Fruit fly (Drosophila melanogaster) whole organism, adult: ENCODE data around the gene Nelf-A.

Source experiments
- CG11617 ChIP-seq: fragments of 200-800 bp; sonication (Bioruptor generic); optimal IDR thresholded peaks from 2 replicates; lab custom pipeline; 2017; ENCODE audit warnings: mild to moderate bottlenecking, missing biosample characterization, missing genetic modification reagents, missing genetic modification characterization
- CG12768 ChIP-seq: fragments of 200-800 bp; sonication (Bioruptor generic); optimal IDR thresholded peaks from 2 replicates; lab custom pipeline; 2017; ENCODE audit warnings: missing biosample characterization, missing genetic modification characterization, mild to moderate bottlenecking, moderate library complexity, missing genetic modification reagents
- CG14711 ChIP-seq: fragments of 200-800 bp; sonication (Bioruptor generic); optimal IDR thresholded peaks from 2 replicates; lab custom pipeline; 2018; ENCODE audit warnings: missing biosample characterization, mild to moderate bottlenecking, missing genetic modification characterization, moderate library complexity
- CG1620 ChIP-seq: fragments of 200-800 bp; sonication (Bioruptor generic); optimal IDR thresholded peaks from 2 replicates; lab custom pipeline; 2016; ENCODE audit warnings: missing biosample characterization, missing genetic modification characterization
- CG33017 ChIP-seq: fragments of 200-800 bp; sonication (Bioruptor generic); optimal IDR thresholded peaks from 2 replicates; lab custom pipeline; 2018; ENCODE audit warnings: missing biosample characterization, mild to moderate bottlenecking, missing genetic modification characterization, moderate library complexity
- CG5204 ChIP-seq: fragments of 200-800 bp; sonication (Bioruptor generic); optimal IDR thresholded peaks from 2 replicates; lab custom pipeline; 2016; ENCODE audit warnings: missing biosample characterization, missing genetic modification characterization
- CG7045 ChIP-seq: fragments of 200-800 bp; sonication (Bioruptor generic); optimal IDR thresholded peaks from 2 replicates; lab custom pipeline; 2017; ENCODE audit warnings: missing biosample characterization, mild to moderate bottlenecking, missing genetic modification characterization
- CG7101 ChIP-seq: fragments of 200-800 bp; sonication (Bioruptor generic); optimal IDR thresholded peaks from 2 replicates; lab custom pipeline; 2018; ENCODE audit warnings: missing biosample characterization, mild to moderate bottlenecking, missing genetic modification characterization, moderate library complexity
- Clk ChIP-seq: fragments of 200-800 bp; sonication (Bioruptor generic); optimal IDR thresholded peaks from 2 replicates; lab custom pipeline; 2017; ENCODE audit warnings: missing biosample characterization, missing genetic modification characterization
- Crg-1 ChIP-seq: fragments of 200-800 bp; sonication (Bioruptor generic); optimal IDR thresholded peaks from 2 replicates; lab custom pipeline; 2016; ENCODE audit warnings: missing biosample characterization, missing genetic modification characterization
- Hr96 ChIP-seq: fragments of 200-800 bp; sonication (Bioruptor generic); optimal IDR thresholded peaks from 2 replicates; lab custom pipeline; 2016; ENCODE audit warnings: missing biosample characterization, missing genetic modification characterization
- Mnt ChIP-seq: fragments of 200-800 bp; sonication (Bioruptor generic); optimal IDR thresholded peaks from 2 replicates; lab custom pipeline; 2016; ENCODE audit warnings: missing biosample characterization, mild to moderate bottlenecking, missing genetic modification characterization
- bab1 ChIP-seq: fragments of 200-800 bp; sonication (Bioruptor generic); optimal IDR thresholded peaks from 3 replicates; lab custom pipeline; 2019; ENCODE audit warnings: missing biosample characterization, mild to moderate bottlenecking, missing genetic modification characterization, moderate library complexity
- cic ChIP-seq: fragments of 200-800 bp; sonication (Bioruptor generic); optimal IDR thresholded peaks from 2 replicates; lab custom pipeline; 2017; ENCODE audit warnings: missing biosample characterization, mild to moderate bottlenecking, missing genetic modification characterization, moderate library complexity
- cnc ChIP-seq, 2 experiments: fragments of >200 bp; optimal IDR thresholded peaks; 2 replicates each; lab custom pipeline; 2017
- kay ChIP-seq: fragments of 200-800 bp; sonication (Bioruptor generic); peaks from one replicate; lab custom pipeline; 2016; ENCODE audit warnings: missing biosample characterization, missing genetic modification characterization, borderline replicate concordance
- ovo ChIP-seq: fragments of 200-800 bp; sonication (Bioruptor generic); optimal IDR thresholded peaks from 2 replicates; lab custom pipeline; 2016; ENCODE audit warnings: missing biosample characterization, missing genetic modification characterization
- pad ChIP-seq: fragments of 200-800 bp; sonication (Bioruptor generic); optimal IDR thresholded peaks from 3 replicates; lab custom pipeline; 2017; ENCODE audit warnings: missing biosample characterization, missing genetic modification characterization, mild to moderate bottlenecking, moderate library complexity, missing genetic modification reagents
- tj ChIP-seq: fragments of 200-800 bp; sonication (Bioruptor generic); optimal IDR thresholded peaks from 3 replicates; lab custom pipeline; 2017; ENCODE audit warnings: missing biosample characterization, mild to moderate bottlenecking, missing genetic modification characterization, moderate library complexity
- toe ChIP-seq: fragments of 200-800 bp; sonication (Bioruptor generic); optimal IDR thresholded peaks from 2 replicates; lab custom pipeline; 2016; ENCODE audit warnings: missing biosample characterization, missing genetic modification characterization

The Nelf-A gene

DNA sequence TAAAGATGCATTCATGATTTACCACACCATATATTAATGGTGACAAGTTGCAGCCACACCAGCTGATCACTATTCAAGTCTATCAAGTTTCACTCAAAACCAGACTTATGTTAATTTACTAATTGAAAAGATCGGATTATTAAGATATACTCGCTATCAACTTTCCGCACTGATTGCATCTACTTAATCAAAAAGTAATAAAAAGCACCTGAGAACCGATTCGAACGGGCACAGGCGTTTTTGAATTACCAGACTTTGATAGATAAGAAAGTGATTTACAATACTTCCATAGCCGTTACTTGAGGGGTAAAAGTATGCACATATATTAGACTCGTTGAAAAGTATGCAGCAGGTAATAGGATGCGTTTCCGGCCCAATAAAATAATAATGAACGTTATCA, 17.8 kb downstream of the Nelf-A start:
- TF ChIP-seq cic (GFP tag; lab: Kevin White, UChicago) (no peak), cnc (optimal IDR thresholded peaks at IDR 0.05; lab: Kevin White, UChicago) (no peak), tj (GFP tag; lab: Kevin White, UChicago) (no peak), CG5204 (no peak), Hr96 (GFP tag; lab: Kevin White, UChicago) (no peak), CG7101 (tag; lab: Kevin White, UChicago) (no peak), CG12768 (GFP tag; lab: Kevin White, UChicago) (no peak)

- no peak for TF ChIP-seq bab1 (GFP tag; lab: Kevin White, UChicago)
- TF ChIP-seq CG14711 = no peak
- no peak for TF ChIP-seq Crg-1 (GFP tag; lab: Kevin White, UChicago)
- TF ChIP-seq kay = no peak
- no peak for TF ChIP-seq ovo (GFP tag; lab: Kevin White, UChicago)
- TF ChIP-seq CG1620 = no peak
- no peak for TF ChIP-seq cnc (optimal IDR thresholded peaks at IDR 0.05; lab: Kevin White, UChicago)
- TF ChIP-seq Mnt (GFP tag; lab: Kevin White, UChicago) = no peak
- TF ChIP-seq toe = no peak
- no peak for TF ChIP-seq Clk
These were observed 18.8 kb downstream of the Nelf-A start, which contains the start of gene CG5892 for dm6 chr3R:21242318-21242717. Gene CG5892, plus strand, starts transcription at chr3R:21242618.

dm6 chr3R:21245846-21246245, 22.3 kb downstream of the Nelf-A start:
- no peak for TF ChIP-seq CG5204
- no peak for TF ChIP-seq pad (GFP tag; lab: Kevin White, UChicago)
- TF ChIP-seq CG11617 (GFP tag; lab: Kevin White, UChicago) = no peak
- TF ChIP-seq CG14711 = no peak
- peak; percentile 15 for TF ChIP-seq kay
- no peak for TF ChIP-seq CG12768 (GFP tag; lab: Kevin White, UChicago)
- TF ChIP-seq CG1620 = no peak

DNA sequence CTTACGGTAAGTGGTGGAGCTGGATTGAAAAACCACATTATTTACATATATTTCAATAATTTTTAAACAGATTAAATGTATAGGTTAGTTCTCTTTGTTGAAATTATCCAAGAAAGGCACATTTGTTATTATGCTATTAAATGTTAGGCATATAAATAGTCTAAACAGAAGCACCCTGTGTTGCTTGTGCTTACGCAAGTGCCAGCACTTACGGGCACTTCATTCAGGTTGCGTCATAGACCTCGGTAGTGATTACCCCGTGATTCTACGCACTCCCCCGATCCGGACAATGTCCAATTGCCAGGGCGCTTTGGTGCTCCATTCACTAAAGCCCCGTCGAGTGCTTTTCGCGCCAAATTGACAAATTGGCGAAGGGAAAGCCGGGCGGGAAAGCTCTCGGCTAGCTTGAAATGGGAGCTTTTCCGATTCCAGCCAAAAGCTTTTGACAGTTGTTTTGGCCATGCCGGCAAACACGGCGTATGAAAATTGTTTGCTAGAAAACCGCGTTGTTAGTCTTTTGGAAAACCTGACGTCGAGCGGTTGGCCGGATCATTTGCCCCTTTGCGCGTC, 23.1 kb downstream of the Nelf-A start, which contains the start of gene ETHR:
ETHR (plus strand) TSS at position 520 of the 570 bp plus-strand sequence.
- TF ChIP-seq Clk (peak; percentile 29), toe (peak; percentile 34), cnc (optimal IDR thresholded peaks at IDR 0.05; lab: Kevin White, UChicago) (no peak), CG33017 (tag; lab: Kevin White, UChicago) (peak; percentile 63), ovo (GFP tag; lab: Kevin White, UChicago) (no peak), CG14711 (peak; percentile 21), Mnt (GFP tag; lab: Kevin White, UChicago) (peak; percentile 30), CG7045 (GFP tag; lab: Kevin White, UChicago) (peak; percentile 8), pad (GFP tag; lab: Kevin White, UChicago) (no peak), Hr96 (GFP tag; lab: Kevin White, UChicago) (peak; percentile 14), bab1 (GFP tag; lab: Kevin White, UChicago) (no peak), CG11617 (GFP tag; lab: Kevin White, UChicago) (peak; percentile 73), CG7101 (tag; lab: Kevin White, UChicago) (peak; percentile 47), CG1620 (no peak), Crg-1 (GFP tag; lab: Kevin White, UChicago) (peak; percentile 26), tj (GFP tag; lab: Kevin White, UChicago) (peak; percentile 11), CG5204 (no peak), kay (peak; percentile 83), cic (GFP tag; lab: Kevin White, UChicago) (peak; percentile 100), CG12768 (GFP tag; lab: Kevin White, UChicago) (peak; percentile 89)

DNA sequence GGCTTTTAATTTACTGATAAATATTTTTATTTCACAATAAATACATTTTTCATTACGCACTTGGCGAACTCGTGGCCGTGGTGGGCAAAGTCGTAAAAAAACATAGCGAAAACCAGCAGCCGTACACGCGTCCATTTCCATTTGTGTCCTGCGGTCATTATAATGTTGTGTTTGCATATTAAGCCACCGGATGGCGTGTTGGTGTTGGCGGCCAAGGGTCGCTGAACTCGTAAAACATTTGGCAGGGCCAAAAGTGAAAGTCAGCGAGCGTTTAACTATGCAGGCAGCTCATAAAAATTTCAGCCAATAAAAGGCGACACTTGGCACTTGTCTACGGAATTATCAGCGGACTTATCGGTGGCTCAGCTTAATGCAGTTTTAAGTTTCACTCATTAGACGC, 29.0 kb downstream of the Nelf-A start:
- TF ChIP-seq Crg-1 (GFP tag; lab: Kevin White, UChicago) = no peak
- TF ChIP-seq CG1620 = no peak
- no peak for TF ChIP-seq CG5204
- no peak for TF ChIP-seq Clk
- TF ChIP-seq CG11617 (GFP tag; lab: Kevin White, UChicago) = no peak
- no peak for TF ChIP-seq bab1 (GFP tag; lab: Kevin White, UChicago)
- TF ChIP-seq CG33017 (tag; lab: Kevin White, UChicago) = no peak
- no peak for TF ChIP-seq cnc (optimal IDR thresholded peaks at IDR 0.05; lab: Kevin White, UChicago)
- no peak for TF ChIP-seq Hr96 (GFP tag; lab: Kevin White, UChicago)
- TF ChIP-seq Mnt (GFP tag; lab: Kevin White, UChicago) = no peak
- no peak for TF ChIP-seq kay

DNA sequence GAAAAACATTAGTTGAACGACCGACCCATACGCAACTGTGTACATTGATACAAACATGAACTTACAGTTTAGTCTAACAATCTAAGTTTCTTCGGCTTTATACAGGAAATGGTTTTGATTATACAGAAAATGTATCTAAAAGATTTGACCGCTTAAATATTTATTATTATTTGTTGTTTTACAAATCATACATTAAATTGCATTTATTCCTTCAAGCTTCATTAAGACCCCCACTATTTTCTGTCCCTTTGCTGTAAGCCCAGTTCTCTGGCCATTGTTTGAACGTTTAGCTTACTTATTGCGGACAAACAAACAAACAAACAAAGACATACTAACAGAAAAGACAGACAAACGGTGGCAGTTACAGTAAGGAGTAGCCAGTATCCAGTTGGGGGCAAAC, 30.8 kb downstream of the Nelf-A start:
- TF ChIP-seq CG1620 (no peak), Crg-1 (GFP tag; lab: Kevin White, UChicago) (no peak), CG11617 (GFP tag; lab: Kevin White, UChicago) (no peak), toe (no peak)

- no peak for TF ChIP-seq Crg-1 (GFP tag; lab: Kevin White, UChicago)
- no peak for TF ChIP-seq CG5204
- TF ChIP-seq kay = no peak
- TF ChIP-seq pad (GFP tag; lab: Kevin White, UChicago) = no peak
- TF ChIP-seq Mnt (GFP tag; lab: Kevin White, UChicago) = no peak
- no peak for TF ChIP-seq CG12768 (GFP tag; lab: Kevin White, UChicago)
- no peak for TF ChIP-seq CG14711
- no peak for TF ChIP-seq bab1 (GFP tag; lab: Kevin White, UChicago)
These were observed 37.3 kb downstream of the Nelf-A start for dm6 chr3R:21260795-21261194.
